Worm (Caenorhabditis elegans): ENCODE data around the gene E02H9.3.
"Not testable (repeated sequence)": the region's sequence is repeated elsewhere in the genome, so short reads cannot be mapped to it uniquely, and the experiment has no call there.

DNA sequence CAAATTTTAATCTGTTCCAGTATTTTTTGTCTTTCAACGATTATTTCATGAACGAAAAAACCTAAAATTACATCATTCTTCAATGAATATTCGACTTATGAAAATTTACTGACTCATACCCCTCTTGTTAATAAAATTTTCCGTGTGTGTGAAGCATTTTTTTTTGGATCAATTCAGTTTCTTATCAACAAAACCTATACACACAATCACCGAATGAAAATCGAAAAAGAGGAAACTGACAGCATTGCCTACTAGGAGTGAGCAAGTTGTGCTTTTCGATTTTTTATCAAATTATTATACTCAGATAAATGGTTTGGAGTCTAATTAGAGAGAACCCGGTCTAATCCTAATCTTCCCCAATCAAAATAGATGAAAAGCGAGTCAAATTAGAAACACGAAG lies at the start of gene E02H9.3:
- TF ChIP-seq R02D3.7 (tag; optimal IDR thresholded peaks at IDR 0.05); saeg-2 (GFP tag; IDR thresholded peaks at IDR 0.05); daf-16 (GFP tag; optimal IDR thresholded peaks at IDR 0.05); daf-16 (tag; optimal IDR thresholded peaks at IDR 0.05); ceh-62 (tag; optimal IDR thresholded peaks at IDR 0.05); unc-62 (GFP tag; optimal IDR thresholded peaks at IDR 0.05 in 1 of 2); unc-62 (tag; optimal IDR thresholded peaks at IDR 0.05); nhr-48 (tag; optimal IDR thresholded peaks at IDR 0.05); nhr-10 (tag; optimal IDR thresholded peaks at IDR 0.05); skn-1 (tag; optimal IDR thresholded peaks at IDR 0.05); lsy-2 (tag; optimal IDR thresholded peaks at IDR 0.05); ceh-44 (GFP tag; IDR thresholded peaks at IDR 0.05); zfp-3 (GFP tag; conservative IDR thresholded peaks at IDR 0.05); pha-4 (GFP tag; IDR thresholded peaks at IDR 0.05); pha-4 (tag; optimal IDR thresholded peaks at IDR 0.05): not testable (repeated sequence)

Measured in whole organism, L4 larva.